Worm (Caenorhabditis elegans) whole organism, early embryonic: Measurements from ENCODE around the gene Y7A5A.1.

Experiments
- B0310.2 ChIP-seq: sonication (generic microtip); optimal IDR thresholded peaks from 2 replicates; lab custom pipeline; 2016; ENCODE audit warnings: mild to moderate bottlenecking, missing genetic modification characterization, missing compliant biosample characterization
- F13C5.2 ChIP-seq: sonication (generic microtip); optimal IDR thresholded peaks from 2 replicates; lab custom pipeline; 2017; ENCODE audit warnings: mild to moderate bottlenecking, missing genetic modification characterization, inconsistent platforms, missing compliant biosample characterization
- aly-1 ChIP-seq: sonication (generic microtip); optimal IDR thresholded peaks from 2 replicates; lab custom pipeline; 2016; ENCODE audit warnings: missing genetic modification characterization, missing compliant biosample characterization
- ama-1 ChIP-seq: fragments of 150-350 bp; optimal IDR thresholded peaks from 2 replicates; lab custom pipeline; 2014
- ceh-13 ChIP-seq: fragments of 200-800 bp; sonication (Bioruptor generic); optimal IDR thresholded peaks from 2 replicates; lab custom pipeline; 2018; ENCODE audit warnings: mild to moderate bottlenecking, missing genetic modification characterization, missing compliant biosample characterization
- ceh-36 ChIP-seq: sonication (generic microtip); optimal IDR thresholded peaks from 2 replicates; lab custom pipeline; 2016; ENCODE audit warnings: missing genetic modification characterization, inconsistent platforms, missing compliant biosample characterization
- ets-7 ChIP-seq: sonication (generic microtip); optimal IDR thresholded peaks from 2 replicates; lab custom pipeline; 2016; ENCODE audit warnings: missing genotype, missing genetic modification characterization, missing compliant biosample characterization
- flt-1 ChIP-seq: fragments of 200-800 bp; sonication (Bioruptor generic); IDR thresholded peaks from 2 replicates; pipeline ENCODE4 v1.3.6; 2022; ENCODE audit warnings: missing genetic modification characterization, missing compliant biosample characterization
- hmbx-1 ChIP-seq: sonication (generic microtip); optimal IDR thresholded peaks from 2 replicates; lab custom pipeline; 2016; ENCODE audit warnings: mild to moderate bottlenecking, missing genetic modification characterization, missing compliant biosample characterization
- hmg-4 ChIP-seq: fragments of 200-800 bp; sonication (Bioruptor generic); optimal IDR thresholded peaks from 2 replicates; lab custom pipeline; 2018; ENCODE audit warnings: mild to moderate bottlenecking, missing genetic modification characterization, missing compliant biosample characterization
- hnd-1 ChIP-seq: sonication (generic microtip); optimal IDR thresholded peaks from 2 replicates; lab custom pipeline; 2016; ENCODE audit warnings: missing genetic modification characterization, missing compliant biosample characterization
- pes-1 ChIP-seq: fragments of 200-800 bp; sonication (Bioruptor generic); IDR thresholded peaks from 2 replicates; pipeline ENCODE4 v1.3.6; 2022; ENCODE audit warnings: missing genetic modification reagents, missing genetic modification characterization, missing compliant biosample characterization
- scrt-1 ChIP-seq: fragments of 200-800 bp; sonication (Bioruptor generic); IDR thresholded peaks from 2 replicates; pipeline ENCODE4 v1.3.6; 2022; ENCODE audit warnings: missing genetic modification characterization, missing compliant biosample characterization
- sea-1 ChIP-seq: fragments of 200-800 bp; sonication (Bioruptor generic); conservative IDR thresholded peaks from 2 replicates; pipeline ENCODE4 v1.3.6; 2022; ENCODE audit warnings: missing genetic modification characterization, missing compliant biosample characterization
- tbx-11 ChIP-seq: fragments of 200-800 bp; sonication (Bioruptor generic); IDR thresholded peaks from 2 replicates; pipeline ENCODE4 v1.3.6; 2022; ENCODE audit warnings: missing genetic modification characterization, missing compliant biosample characterization
- tbx-37 ChIP-seq: fragments of 200-800 bp; sonication (Bioruptor generic); conservative IDR thresholded peaks from 2 replicates; pipeline ENCODE4 v1.3.6; 2022; ENCODE audit warnings: missing genetic modification reagents, missing genetic modification characterization, missing compliant biosample characterization
- tra-4 ChIP-seq: sonication (generic microtip); optimal IDR thresholded peaks from 2 replicates; lab custom pipeline; 2017; ENCODE audit warnings: missing genetic modification characterization, missing compliant biosample characterization

Y7A5A.1 gene

ce11 chrX:15794977-15795376, 23.7 kb upstream of the Y7A5A.1 start, which contains the start of gene Y7A5A.10:
TSS of gene Y7A5A.10 (minus strand) at chrX:15795077.
- no peak for TF ChIP-seq sea-1
- no peak for TF ChIP-seq tra-4 (tag; lab: Kevin White, UChicago)
- TF ChIP-seq aly-1 (tag; lab: Kevin White, UChicago), result no peak
- TF ChIP-seq ama-1 (lab: Kevin White, UChicago), result no peak
- TF ChIP-seq F13C5.2 (tag; lab: Kevin White, UChicago), result no peak
- TF ChIP-seq ceh-13 (GFP tag; lab: Kevin White, UChicago), result no peak
- TF ChIP-seq tbx-37 (GFP tag; lab: Robert Waterston, UW), result no peak
- no peak for TF ChIP-seq pes-1 (GFP tag; lab: Robert Waterston, UW)
- TF ChIP-seq ets-7 (tag; lab: Kevin White, UChicago), result no peak
- TF ChIP-seq flt-1 (GFP tag; lab: Robert Waterston, UW), result no peak
- TF ChIP-seq hmbx-1 (tag; lab: Kevin White, UChicago), result no peak
- no peak for TF ChIP-seq ceh-36 (tag; lab: Kevin White, UChicago)
- TF ChIP-seq scrt-1 (GFP tag; lab: Robert Waterston, UW), result no peak
- TF ChIP-seq B0310.2 (tag; lab: Kevin White, UChicago), result no peak
- TF ChIP-seq hnd-1 (tag; lab: Kevin White, UChicago), result no peak
- TF ChIP-seq hmg-4 (GFP tag; lab: Kevin White, UChicago), result no peak
- no peak for TF ChIP-seq tbx-11 (GFP tag; lab: Robert Waterston, UW)

ce11 chrX:15786726-15787125, 15.4 kb upstream of the Y7A5A.1 start, which contains the start of gene Y7A5A.5:
TSS of gene Y7A5A.5 (minus strand) at chrX:15786826.
- TF ChIP-seq B0310.2 (tag; lab: Kevin White, UChicago) (no peak), hmg-4 (GFP tag; lab: Kevin White, UChicago) (no peak)

DNA sequence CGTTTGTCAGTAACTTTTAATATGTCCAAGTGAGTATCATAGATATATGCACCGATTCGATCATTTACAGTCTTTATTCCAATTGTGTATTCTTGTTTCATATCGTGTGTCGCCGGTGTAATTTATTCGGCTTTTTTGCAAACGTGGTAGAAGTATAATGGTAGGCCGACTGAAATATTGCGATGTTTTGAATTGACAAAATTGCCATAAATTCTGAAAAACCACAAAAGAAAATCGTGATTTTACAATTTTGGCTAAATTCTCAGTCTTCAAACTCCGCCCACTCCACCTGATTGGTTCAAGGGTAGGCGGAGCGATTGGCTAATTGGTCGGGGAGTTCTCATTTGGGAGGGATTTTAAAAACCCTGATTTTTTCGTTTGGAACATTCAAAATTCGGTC, 13.3 kb upstream of the Y7A5A.1 start, which contains the start of gene Y7A5A.3:
Gene Y7A5A.3 (minus strand): TSS at position 101 of the 400 bp plus-strand sequence.
- TF ChIP-seq scrt-1 (GFP tag; lab: Robert Waterston, UW), result no peak
- no peak for TF ChIP-seq hmg-4 (GFP tag; lab: Kevin White, UChicago)
- TF ChIP-seq hnd-1 (tag; lab: Kevin White, UChicago), result no peak
- no peak for TF ChIP-seq flt-1 (GFP tag; lab: Robert Waterston, UW)
- TF ChIP-seq F13C5.2 (tag; lab: Kevin White, UChicago), result no peak
- TF ChIP-seq ama-1 (lab: Kevin White, UChicago), result no peak
- no peak for TF ChIP-seq tbx-37 (GFP tag; lab: Robert Waterston, UW)
- no peak for TF ChIP-seq ceh-36 (tag; lab: Kevin White, UChicago)
- no peak for TF ChIP-seq ceh-13 (GFP tag; lab: Kevin White, UChicago)
- TF ChIP-seq aly-1 (tag; lab: Kevin White, UChicago), result no peak
- TF ChIP-seq hmbx-1 (tag; lab: Kevin White, UChicago), result no peak
- TF ChIP-seq tra-4 (tag; lab: Kevin White, UChicago), result no peak

- TF ChIP-seq ets-7 (tag; lab: Kevin White, UChicago) (no peak), hmg-4 (GFP tag; lab: Kevin White, UChicago) (no peak), tra-4 (tag; lab: Kevin White, UChicago) (no peak), ama-1 (lab: Kevin White, UChicago) (no peak), hnd-1 (tag; lab: Kevin White, UChicago) (no peak), F13C5.2 (tag; lab: Kevin White, UChicago) (no peak), tbx-11 (GFP tag; lab: Robert Waterston, UW) (no peak), flt-1 (GFP tag; lab: Robert Waterston, UW) (no peak), ceh-13 (GFP tag; lab: Kevin White, UChicago) (no peak), scrt-1 (GFP tag; lab: Robert Waterston, UW) (no peak)
These were observed 10.7 kb upstream of the Y7A5A.1 start, which contains the start of gene Y7A5A.24 for ce11 chrX:15782027-15782426. TSS of gene Y7A5A.24 (minus strand) at chrX:15782127.

ce11 chrX:15779503-15779902, 8.2 kb upstream of the Y7A5A.1 start:
- no peak for TF ChIP-seq hmg-4 (GFP tag; lab: Kevin White, UChicago)
- TF ChIP-seq flt-1 (GFP tag; lab: Robert Waterston, UW), result no peak
- TF ChIP-seq pes-1 (GFP tag; lab: Robert Waterston, UW), result no peak
- no peak for TF ChIP-seq ets-7 (tag; lab: Kevin White, UChicago)
- no peak for TF ChIP-seq aly-1 (tag; lab: Kevin White, UChicago)

DNA sequence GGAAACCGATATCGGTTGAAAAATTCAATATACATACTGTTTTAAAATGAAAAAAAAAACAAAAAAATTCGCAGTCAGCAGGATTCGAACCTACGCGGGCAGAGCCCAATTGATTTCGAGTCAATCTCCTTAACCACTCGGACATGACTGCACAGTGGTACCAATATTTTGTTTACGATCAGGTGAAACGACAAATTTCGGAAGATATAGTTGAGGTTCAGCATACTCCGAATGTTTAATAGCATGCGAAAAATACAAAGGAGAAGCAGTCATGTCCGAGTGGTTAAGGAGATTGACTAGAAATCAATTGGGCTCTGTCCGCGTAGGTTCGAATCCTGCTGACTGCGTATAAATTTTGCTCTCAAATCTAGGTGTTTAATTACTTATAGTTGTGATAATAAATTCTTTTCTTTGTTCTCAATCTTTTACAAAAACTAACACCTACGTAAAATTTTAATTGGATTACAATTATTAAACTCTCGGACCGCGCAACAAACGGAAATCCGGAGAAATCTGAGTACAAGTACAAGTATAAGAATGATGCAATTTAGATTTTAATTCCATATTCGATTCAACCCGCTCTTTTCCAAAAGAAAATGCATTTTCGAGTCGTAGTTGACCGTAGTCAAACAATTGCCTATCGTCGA, 2.1 kb upstream of the Y7A5A.1 start, which contains the start of gene Y7A5A.13:
Gene Y7A5A.13 (plus strand): TSS at position 597 of the 647 bp plus-strand sequence.
- TF ChIP-seq flt-1 (GFP tag; lab: Robert Waterston, UW) (no peak), B0310.2 (tag; lab: Kevin White, UChicago) (no peak), tbx-37 (GFP tag; lab: Robert Waterston, UW) (no peak), scrt-1 (GFP tag; lab: Robert Waterston, UW) (no peak), ama-1 (lab: Kevin White, UChicago) (no peak), ceh-36 (tag; lab: Kevin White, UChicago) (no peak)

- no peak for TF ChIP-seq hmg-4 (GFP tag; lab: Kevin White, UChicago)
- TF ChIP-seq aly-1 (tag; lab: Kevin White, UChicago), result no peak
- no peak for TF ChIP-seq hmbx-1 (tag; lab: Kevin White, UChicago)
- no peak for TF ChIP-seq hnd-1 (tag; lab: Kevin White, UChicago)
- no peak for TF ChIP-seq tbx-11 (GFP tag; lab: Robert Waterston, UW)
- TF ChIP-seq scrt-1 (GFP tag; lab: Robert Waterston, UW), result no peak
- no peak for TF ChIP-seq pes-1 (GFP tag; lab: Robert Waterston, UW)
- TF ChIP-seq tbx-37 (GFP tag; lab: Robert Waterston, UW), result no peak
- no peak for TF ChIP-seq B0310.2 (tag; lab: Kevin White, UChicago)
- no peak for TF ChIP-seq ets-7 (tag; lab: Kevin White, UChicago)
- TF ChIP-seq ceh-36 (tag; lab: Kevin White, UChicago), result no peak
These were observed 1.4 kb upstream of the Y7A5A.1 start, which contains the start of gene Y7A5A.2 for ce11 chrX:15772674-15773073. TSS of gene Y7A5A.2 (minus strand) at chrX:15772735.
